Worm (Caenorhabditis elegans) whole organism, L1 larva: ENCODE results near the gene rgs-7.

Experiments
- C34B4.2 ChIP-seq: sonication (generic microtip); optimal IDR thresholded peaks from 2 replicates; lab custom pipeline; 2017; ENCODE audit warnings: mild to moderate bottlenecking, missing genetic modification characterization, missing compliant biosample characterization
- Y116A8C.19 ChIP-seq: sonication (generic microtip); optimal IDR thresholded peaks from 2 replicates; lab custom pipeline; 2016; ENCODE audit warnings: missing compliant biosample characterization, missing genetic modification characterization, borderline replicate concordance
- aha-1 ChIP-seq: fragments of 150-350 bp; optimal IDR thresholded peaks from 2 replicates; lab custom pipeline; 2014; ENCODE audit warnings: missing biosample characterization, missing genetic modification characterization
- ceh-8 ChIP-seq: fragments of 200-800 bp; sonication (Bioruptor generic); optimal IDR thresholded peaks from 2 replicates; lab custom pipeline; 2018; ENCODE audit warnings: mild to moderate bottlenecking, missing genetic modification characterization, moderate library complexity, missing compliant biosample characterization
- dpl-1 ChIP-seq, 3 experiments: fragments of 150-350 bp in 2 of 3; sonication (generic microtip) in 1 of 3; optimal IDR thresholded peaks; 2 replicates each; lab custom pipeline; 2014 to 2017; ENCODE audit warnings: missing biosample characterization in 3 of 3, missing genetic modification characterization in 3 of 3, missing genetic modification reagents in 3 of 3
- efl-1 ChIP-seq, 4 experiments: fragments of 150-350 bp; optimal IDR thresholded peaks in 3 of 4; peaks in 1 of 4; 1 replicate in 1 of 4; 2 replicates in 3 of 4; lab custom pipeline; 2014; ENCODE audit warnings: missing biosample characterization in 2 of 4, missing genetic modification characterization in 2 of 4, missing genetic modification reagents in 2 of 4
- egl-13 ChIP-seq: sonication (generic microtip); optimal IDR thresholded peaks from 2 replicates; lab custom pipeline; 2016; ENCODE audit warnings: missing genotype, missing genetic modification reagents, missing genetic modification characterization, missing compliant biosample characterization
- egl-27 ChIP-seq, 2 experiments: fragments of 150-350 bp in 1 of 2; sonication (generic microtip); optimal IDR thresholded peaks; 3 replicates each; lab custom pipeline; 2017 to 2018; ENCODE audit warnings: missing biosample characterization in 2 of 2, missing genetic modification characterization in 2 of 2, missing genetic modification reagents in 2 of 2
- elt-2 ChIP-seq: sonication (generic microtip); optimal IDR thresholded peaks from 2 replicates; lab custom pipeline; 2016; ENCODE audit warnings: missing genetic modification characterization, mild to moderate bottlenecking, inconsistent platforms, missing compliant biosample characterization, missing genetic modification reagents
- elt-3 ChIP-seq, 6 experiments: fragments of 150-350 bp in 1 of 6; sonication (generic microtip); optimal IDR thresholded peaks; 2 replicates each; lab custom pipeline; 2017 to 2018; ENCODE audit warnings: missing biosample characterization in 6 of 6, missing genetic modification characterization in 6 of 6, inconsistent platforms in 1 of 6
- fos-1 ChIP-seq: fragments of 150-350 bp; optimal IDR thresholded peaks from 2 replicates; lab custom pipeline; 2014; ENCODE audit warnings: missing biosample characterization, missing genetic modification characterization
- grh-1 ChIP-seq: fragments of 200-800 bp; sonication (Bioruptor generic); IDR thresholded peaks from 2 replicates; pipeline ENCODE4 v1.3.6; 2022; ENCODE audit warnings: missing genetic modification reagents, missing genetic modification characterization, missing compliant biosample characterization
- hlh-4 ChIP-seq: sonication (generic microtip); optimal IDR thresholded peaks from 2 replicates; lab custom pipeline; 2016; ENCODE audit warnings: mild to moderate bottlenecking, missing genetic modification characterization, missing compliant biosample characterization
- hpl-2 ChIP-seq: fragments of 150-350 bp; optimal IDR thresholded peaks from 2 replicates; lab custom pipeline; 2014; ENCODE audit warnings: missing biosample characterization, missing genetic modification reagents, missing genetic modification characterization
- lin-13 ChIP-seq: fragments of 150-350 bp; optimal IDR thresholded peaks from 2 replicates; lab custom pipeline; 2014; ENCODE audit warnings: missing biosample characterization, missing genetic modification reagents, missing genetic modification characterization
- lin-15B ChIP-seq: fragments of 150-350 bp; sonication (generic microtip); optimal IDR thresholded peaks from 3 replicates; lab custom pipeline; 2014; ENCODE audit warnings: missing biosample characterization, missing genetic modification characterization
- lir-3 ChIP-seq: sonication (generic microtip); optimal IDR thresholded peaks from 2 replicates; lab custom pipeline; 2016; ENCODE audit warnings: mild to moderate bottlenecking, missing genetic modification characterization, moderate library complexity, missing compliant biosample characterization; ENCODE audit not compliant: poor library complexity
- mdl-1 ChIP-seq, 2 experiments: fragments of 150-350 bp; optimal IDR thresholded peaks; 2 replicates each; lab custom pipeline; 2014 to 2017; ENCODE audit warnings: missing biosample characterization in 2 of 2, missing genetic modification characterization in 2 of 2, inconsistent platforms in 1 of 2
- nhr-12 ChIP-seq: sonication (generic microtip); optimal IDR thresholded peaks from 2 replicates; lab custom pipeline; 2017; ENCODE audit warnings: missing biosample characterization, missing genetic modification characterization
- nhr-19 ChIP-seq: fragments of 200-800 bp; sonication (Bioruptor generic); conservative IDR thresholded peaks from 2 replicates; pipeline ENCODE4 v1.3.6; 2022; ENCODE audit warnings: missing genetic modification characterization, missing compliant biosample characterization
- nhr-20 ChIP-seq: sonication (generic microtip); optimal IDR thresholded peaks from 2 replicates; lab custom pipeline; 2016; ENCODE audit warnings: mild to moderate bottlenecking, missing genetic modification characterization, missing compliant biosample characterization
- nhr-28 ChIP-seq: fragments of 150-350 bp; optimal IDR thresholded peaks from 2 replicates; lab custom pipeline; 2014; ENCODE audit warnings: missing biosample characterization, missing genetic modification characterization
- nhr-71 ChIP-seq: sonication (generic microtip); optimal IDR thresholded peaks from 2 replicates; lab custom pipeline; 2016; ENCODE audit warnings: mild to moderate bottlenecking, missing genetic modification characterization, moderate library complexity, missing compliant biosample characterization
- nhr-76 ChIP-seq: sonication (generic microtip); optimal IDR thresholded peaks from 2 replicates; lab custom pipeline; 2017; ENCODE audit warnings: missing biosample characterization, missing genetic modification characterization
- nhr-77 ChIP-seq: fragments of 150-350 bp; optimal IDR thresholded peaks from 2 replicates; lab custom pipeline; 2014; ENCODE audit warnings: missing biosample characterization, missing genetic modification characterization
- nhr-85 ChIP-seq: sonication (generic microtip); peaks from one replicate; lab custom pipeline; 2016; ENCODE audit warnings: missing genetic modification characterization, inconsistent platforms, missing compliant biosample characterization
- pax-3 ChIP-seq: fragments of 200-800 bp; sonication (Bioruptor generic); optimal IDR thresholded peaks from 2 replicates; lab custom pipeline; 2018; ENCODE audit warnings: mild to moderate bottlenecking, missing genetic modification characterization, moderate library complexity, missing compliant biosample characterization
- pqm-1 ChIP-seq: sonication (generic microtip); optimal IDR thresholded peaks from 3 replicates; lab custom pipeline; 2017; ENCODE audit warnings: missing biosample characterization, missing genetic modification characterization
- snu-23 ChIP-seq: sonication (generic microtip); optimal IDR thresholded peaks from 2 replicates; lab custom pipeline; 2016; ENCODE audit warnings: missing genetic modification characterization, missing compliant biosample characterization
- tbx-2 ChIP-seq: sonication (generic microtip); optimal IDR thresholded peaks from 2 replicates; lab custom pipeline; 2016; ENCODE audit warnings: missing genetic modification characterization, missing compliant biosample characterization
- unc-130 ChIP-seq: fragments of 150-350 bp; optimal IDR thresholded peaks from 2 replicates; lab custom pipeline; 2017; ENCODE audit warnings: missing biosample characterization, missing genetic modification characterization, inconsistent platforms
- unc-30 ChIP-seq: sonication (generic microtip); optimal IDR thresholded peaks from 2 replicates; lab custom pipeline; 2017; ENCODE audit warnings: missing biosample characterization, missing genetic modification characterization
- unc-62 ChIP-seq: fragments of 150-350 bp; optimal IDR thresholded peaks from 2 replicates; lab custom pipeline; 2014; ENCODE audit warnings: missing biosample characterization, missing genetic modification reagents, missing genetic modification characterization
- zip-4 ChIP-seq: fragments of 200-800 bp; sonication (Bioruptor generic); optimal IDR thresholded peaks from 2 replicates; lab custom pipeline; 2018; ENCODE audit warnings: mild to moderate bottlenecking, missing genetic modification characterization, moderate library complexity, missing compliant biosample characterization
- ztf-11 ChIP-seq, 2 experiments: sonication (generic microtip); optimal IDR thresholded peaks; 2 replicates each; lab custom pipeline; 2016 to 2017; ENCODE audit warnings: missing genetic modification characterization in 2 of 2, missing biosample characterization in 1 of 2, missing compliant biosample characterization in 1 of 2

Gene rgs-7

ce11 chrX:3495776-3496175, 46.6 kb upstream of the rgs-7 start, which contains the start of gene glt-1 (continued):
- TF ChIP-seq mdl-1 (tag; optimal IDR thresholded peaks at IDR 0.05; lab: Kevin White, UChicago) (no peak), nhr-19 (GFP tag; lab: Robert Waterston, UW) (no peak), Y116A8C.19 (tag; lab: Kevin White, UChicago) (no peak), lin-13 (GFP tag; lab: Kevin White, UChicago) (no peak), egl-27 (tag; optimal IDR thresholded peaks at IDR 0.05; lab: Kevin White, UChicago) (no peak), dpl-1 (GFP tag; optimal IDR thresholded peaks at IDR 0.05; lab: Kevin White, UChicago) (no peak), nhr-71 (tag; lab: Kevin White, UChicago) (peak; percentile 28), unc-62 (GFP tag; lab: Kevin White, UChicago) (no peak), pax-3 (tag; lab: Kevin White, UChicago) (no peak), zip-4 (GFP tag; lab: Kevin White, UChicago) (no peak), egl-13 (tag; lab: Kevin White, UChicago) (no peak), nhr-20 (tag; lab: Kevin White, UChicago) (peak; percentile 20), nhr-77 (tag; lab: Kevin White, UChicago) (no peak), elt-3 (tag; optimal IDR thresholded peaks at IDR 0.05; lab: Kevin White, UChicago) (peak in 5 of 6 experiments; percentile 31 to 88 (median 68)), snu-23 (GFP tag; lab: Kevin White, UChicago) (peak; percentile 37), nhr-85 (tag; lab: Kevin White, UChicago) (peak; percentile 51), ztf-11 (tag; optimal IDR thresholded peaks at IDR 0.05; lab: Kevin White, UChicago) (no peak), unc-30 (tag; lab: Kevin White, UChicago) (no peak), fos-1 (tag; lab: Kevin White, UChicago) (no peak)

ce11 chrX:3498953-3499352, 43.4 kb upstream of the rgs-7 start, which contains the start of gene C12D12.1:
Gene C12D12.1, plus strand, starts transcription at chrX:3499253.
- TF ChIP-seq unc-130 (tag; lab: Kevin White, UChicago): no peak
- no peak for TF ChIP-seq lin-15B
- no peak for TF ChIP-seq nhr-28
- TF ChIP-seq aha-1 (tag; lab: Kevin White, UChicago): no peak
- no peak for TF ChIP-seq lir-3 (tag; lab: Kevin White, UChicago)
- TF ChIP-seq ceh-8 (GFP tag; lab: Kevin White, UChicago): no peak
- TF ChIP-seq hlh-4 (tag; lab: Kevin White, UChicago): no peak
- TF ChIP-seq C34B4.2 (tag; lab: Kevin White, UChicago): no peak
- TF ChIP-seq elt-3 (tag; optimal IDR thresholded peaks at IDR 0.05; lab: Kevin White, UChicago): no peak
- no peak for TF ChIP-seq pqm-1 (tag; lab: Kevin White, UChicago)
- TF ChIP-seq grh-1: no peak
- TF ChIP-seq mdl-1 (tag; optimal IDR thresholded peaks at IDR 0.05; lab: Kevin White, UChicago): no peak

ce11 chrX:3499867-3500266, 42.5 kb upstream of the rgs-7 start:
- no peak for TF ChIP-seq elt-3 (tag; optimal IDR thresholded peaks at IDR 0.05; lab: Kevin White, UChicago)
- TF ChIP-seq elt-2: peak; percentile 25

ce11 chrX:3500357-3500756, 42.0 kb upstream of the rgs-7 start:
- no peak for TF ChIP-seq nhr-76 (tag; lab: Kevin White, UChicago)
- TF ChIP-seq nhr-77 (tag; lab: Kevin White, UChicago): no peak
- TF ChIP-seq hpl-2 (GFP tag; lab: Kevin White, UChicago): no peak
- TF ChIP-seq tbx-2: no peak

- TF ChIP-seq nhr-12 (no peak), hlh-4 (tag; lab: Kevin White, UChicago) (no peak), elt-2 (peak; percentile 46), efl-1 (optimal IDR thresholded peaks at IDR 0.05; lab: Kevin White, UChicago) (no peak), efl-1 (GFP tag; optimal IDR thresholded peaks at IDR 0.05 in 1 of 2; lab: Kevin White, UChicago) (peak in 1 of 2 experiments; percentile 3)
Observed at ce11 chrX:3500903-3501302, 41.4 kb upstream of the rgs-7 start.
